Worm (Caenorhabditis elegans): Measurements from ENCODE around the gene dbn-1.

DNA sequence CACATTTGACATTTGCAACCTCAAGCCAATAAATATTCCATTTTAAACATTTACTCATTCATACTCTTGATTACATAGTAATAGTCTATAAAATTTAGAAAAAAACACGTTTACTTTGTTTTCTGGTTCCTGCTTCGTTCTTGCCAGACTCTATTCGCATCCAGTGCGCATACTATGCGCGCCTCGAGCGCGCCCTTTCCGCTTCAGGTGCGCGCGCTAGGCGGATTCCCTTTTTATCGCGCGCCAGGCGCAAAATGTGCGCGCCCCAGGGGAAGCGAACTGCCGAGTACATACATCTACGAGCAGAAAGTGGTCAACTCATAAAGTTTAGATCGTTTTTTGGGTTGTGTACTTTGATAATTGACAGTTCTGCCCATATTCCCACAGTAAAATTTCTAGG, 20.5 kb downstream of the dbn-1 start:
- no peak for TF ChIP-seq W03F9.2 (tag; optimal IDR thresholded peaks at IDR 0.05)
- TF ChIP-seq him-1 (tag; optimal IDR thresholded peaks at IDR 0.05): no peak
